Worm (Caenorhabditis elegans) whole organism, L1 larva: ENCODE data around the gene C07H6.2.

Experiments
- C04F5.9 ChIP-seq: sonication (generic microtip); optimal IDR thresholded peaks from 2 replicates; lab custom pipeline; 2016; ENCODE audit warnings: missing genetic modification characterization, missing compliant biosample characterization
- C16A3.4 ChIP-seq: fragments of 150-350 bp; optimal IDR thresholded peaks from 2 replicates; lab custom pipeline; 2014; ENCODE audit warnings: missing biosample characterization, missing genetic modification characterization
- C34B4.2 ChIP-seq: sonication (generic microtip); optimal IDR thresholded peaks from 2 replicates; lab custom pipeline; 2017; ENCODE audit warnings: mild to moderate bottlenecking, missing genetic modification characterization, missing compliant biosample characterization
- F16B12.6 ChIP-seq: fragments of 150-350 bp; optimal IDR thresholded peaks from 2 replicates; lab custom pipeline; 2014; ENCODE audit warnings: missing biosample characterization, missing genetic modification characterization
- aha-1 ChIP-seq: fragments of 150-350 bp; optimal IDR thresholded peaks from 2 replicates; lab custom pipeline; 2014; ENCODE audit warnings: missing biosample characterization, missing genetic modification characterization
- aly-2 ChIP-seq: fragments of 150-350 bp; optimal IDR thresholded peaks from 2 replicates; lab custom pipeline; 2014; ENCODE audit warnings: missing biosample characterization, missing genetic modification characterization
- blmp-1 ChIP-seq: fragments of 150-350 bp; optimal IDR thresholded peaks from 2 replicates; lab custom pipeline; 2014; ENCODE audit warnings: missing biosample characterization, missing genetic modification characterization
- ceh-63 ChIP-seq: fragments of 200-800 bp; sonication (Bioruptor generic); optimal IDR thresholded peaks from 2 replicates; lab custom pipeline; 2018; ENCODE audit warnings: mild to moderate bottlenecking, missing genetic modification characterization, missing compliant biosample characterization
- ceh-90 ChIP-seq: sonication (generic microtip); optimal IDR thresholded peaks from 2 replicates; lab custom pipeline; 2016; ENCODE audit warnings: missing genetic modification characterization, missing compliant biosample characterization
- dpl-1 ChIP-seq, 3 experiments: fragments of 150-350 bp in 2 of 3; sonication (generic microtip) in 1 of 3; optimal IDR thresholded peaks; 2 replicates each; lab custom pipeline; 2014 to 2017; ENCODE audit warnings: missing biosample characterization in 3 of 3, missing genetic modification characterization in 3 of 3, missing genetic modification reagents in 3 of 3
- egl-27 ChIP-seq, 2 experiments: fragments of 150-350 bp in 1 of 2; sonication (generic microtip); optimal IDR thresholded peaks; 3 replicates each; lab custom pipeline; 2017 to 2018; ENCODE audit warnings: missing biosample characterization in 2 of 2, missing genetic modification characterization in 2 of 2, missing genetic modification reagents in 2 of 2
- elt-3 ChIP-seq, 6 experiments: fragments of 150-350 bp in 1 of 6; sonication (generic microtip); optimal IDR thresholded peaks; 2 replicates each; lab custom pipeline; 2017 to 2018; ENCODE audit warnings: missing biosample characterization in 6 of 6, missing genetic modification characterization in 6 of 6, inconsistent platforms in 1 of 6
- ets-5 ChIP-seq: fragments of 200-800 bp; sonication (Bioruptor generic); IDR thresholded peaks from 2 replicates; pipeline ENCODE4 v1.3.6; 2022; ENCODE audit warnings: missing genetic modification characterization, missing compliant biosample characterization
- grh-1 ChIP-seq: fragments of 200-800 bp; sonication (Bioruptor generic); IDR thresholded peaks from 2 replicates; pipeline ENCODE4 v1.3.6; 2022; ENCODE audit warnings: missing genetic modification reagents, missing genetic modification characterization, missing compliant biosample characterization
- hlh-17 ChIP-seq: fragments of 200-800 bp; sonication (Bioruptor generic); optimal IDR thresholded peaks from 2 replicates; lab custom pipeline; 2018; ENCODE audit warnings: missing genetic modification characterization, mild to moderate bottlenecking, missing compliant biosample characterization, moderate library complexity, borderline replicate concordance
- hlh-4 ChIP-seq: sonication (generic microtip); optimal IDR thresholded peaks from 2 replicates; lab custom pipeline; 2016; ENCODE audit warnings: mild to moderate bottlenecking, missing genetic modification characterization, missing compliant biosample characterization
- hpl-2 ChIP-seq: fragments of 150-350 bp; optimal IDR thresholded peaks from 2 replicates; lab custom pipeline; 2014; ENCODE audit warnings: missing biosample characterization, missing genetic modification reagents, missing genetic modification characterization
- isw-1 ChIP-seq: fragments of 200-800 bp; sonication (Bioruptor generic); IDR thresholded peaks from 2 replicates; pipeline ENCODE4 v1.3.6; 2022; ENCODE audit warnings: missing genetic modification characterization, missing compliant biosample characterization
- jun-1 ChIP-seq: fragments of 150-350 bp; optimal IDR thresholded peaks from 2 replicates; lab custom pipeline; 2014; ENCODE audit warnings: missing biosample characterization, missing genetic modification reagents, missing genetic modification characterization
- lin-14 ChIP-seq: fragments of 200-800 bp; sonication (Bioruptor generic); optimal IDR thresholded peaks from 2 replicates; lab custom pipeline; 2018; ENCODE audit warnings: mild to moderate bottlenecking, missing genetic modification characterization, moderate library complexity, missing compliant biosample characterization
- lin-15B ChIP-seq: fragments of 150-350 bp; sonication (generic microtip); optimal IDR thresholded peaks from 3 replicates; lab custom pipeline; 2014; ENCODE audit warnings: missing biosample characterization, missing genetic modification characterization
- lin-39 ChIP-seq: fragments of 150-350 bp; optimal IDR thresholded peaks from 2 replicates; lab custom pipeline; 2014; ENCODE audit warnings: missing biosample characterization, missing genetic modification reagents, missing genetic modification characterization
- mab-9 ChIP-seq: fragments of 200-800 bp; sonication (Bioruptor generic); IDR thresholded peaks from 2 replicates; pipeline ENCODE4 v1.3.6; 2022; ENCODE audit warnings: missing genetic modification reagents, missing genetic modification characterization, missing compliant biosample characterization
- mdl-1 ChIP-seq, 2 experiments: fragments of 150-350 bp; optimal IDR thresholded peaks; 2 replicates each; lab custom pipeline; 2014 to 2017; ENCODE audit warnings: missing biosample characterization in 2 of 2, missing genetic modification characterization in 2 of 2, inconsistent platforms in 1 of 2
- mep-1 ChIP-seq: fragments of 150-350 bp; optimal IDR thresholded peaks from 2 replicates; lab custom pipeline; 2014; ENCODE audit warnings: missing biosample characterization, missing genetic modification characterization
- nhr-11 ChIP-seq: fragments of 150-350 bp; optimal IDR thresholded peaks from 2 replicates; lab custom pipeline; 2014; ENCODE audit warnings: missing biosample characterization, missing genetic modification characterization
- nhr-19 ChIP-seq: fragments of 200-800 bp; sonication (Bioruptor generic); conservative IDR thresholded peaks from 2 replicates; pipeline ENCODE4 v1.3.6; 2022; ENCODE audit warnings: missing genetic modification characterization, missing compliant biosample characterization
- nhr-28 ChIP-seq: fragments of 150-350 bp; optimal IDR thresholded peaks from 2 replicates; lab custom pipeline; 2014; ENCODE audit warnings: missing biosample characterization, missing genetic modification characterization
- nhr-76 ChIP-seq: sonication (generic microtip); optimal IDR thresholded peaks from 2 replicates; lab custom pipeline; 2017; ENCODE audit warnings: missing biosample characterization, missing genetic modification characterization
- nhr-84 ChIP-seq: sonication (generic microtip); optimal IDR thresholded peaks from 2 replicates; lab custom pipeline; 2017; ENCODE audit warnings: missing biosample characterization, missing genetic modification characterization
- nhr-85 ChIP-seq: sonication (generic microtip); peaks from one replicate; lab custom pipeline; 2016; ENCODE audit warnings: missing genetic modification characterization, inconsistent platforms, missing compliant biosample characterization
- pag-3 ChIP-seq: sonication (generic microtip); optimal IDR thresholded peaks from 2 replicates; lab custom pipeline; 2017; ENCODE audit warnings: missing genetic modification characterization, mild to moderate bottlenecking, missing compliant biosample characterization, antibody characterized with exemption, borderline replicate concordance; ENCODE audit not compliant: insufficient read depth
- pax-3 ChIP-seq: fragments of 200-800 bp; sonication (Bioruptor generic); optimal IDR thresholded peaks from 2 replicates; lab custom pipeline; 2018; ENCODE audit warnings: mild to moderate bottlenecking, missing genetic modification characterization, moderate library complexity, missing compliant biosample characterization
- rnt-1 ChIP-seq: sonication (generic microtip); optimal IDR thresholded peaks from 2 replicates; lab custom pipeline; 2016; ENCODE audit warnings: mild to moderate bottlenecking, missing genetic modification characterization, moderate library complexity, missing compliant biosample characterization
- snu-23 ChIP-seq: sonication (generic microtip); optimal IDR thresholded peaks from 2 replicates; lab custom pipeline; 2016; ENCODE audit warnings: missing genetic modification characterization, missing compliant biosample characterization
- sox-4 ChIP-seq: sonication (generic microtip); optimal IDR thresholded peaks from 2 replicates; lab custom pipeline; 2016; ENCODE audit warnings: missing genetic modification characterization, missing compliant biosample characterization
- sptf-1 ChIP-seq: fragments of 150-350 bp; optimal IDR thresholded peaks from 2 replicates; lab custom pipeline; 2014; ENCODE audit warnings: missing biosample characterization, missing genetic modification characterization
- sup-37 ChIP-seq: fragments of 200-800 bp; sonication (Bioruptor generic); optimal IDR thresholded peaks from 2 replicates; lab custom pipeline; 2018; ENCODE audit warnings: mild to moderate bottlenecking, missing genetic modification characterization, missing compliant biosample characterization
- swsn-7 ChIP-seq: sonication (generic microtip); optimal IDR thresholded peaks from 2 replicates; lab custom pipeline; 2016; ENCODE audit warnings: missing genetic modification characterization, missing compliant biosample characterization
- tbx-2 ChIP-seq: sonication (generic microtip); optimal IDR thresholded peaks from 2 replicates; lab custom pipeline; 2016; ENCODE audit warnings: missing genetic modification characterization, missing compliant biosample characterization
- tlp-1 ChIP-seq: fragments of 150-350 bp; optimal IDR thresholded peaks from 2 replicates; lab custom pipeline; 2014; ENCODE audit warnings: missing biosample characterization, missing genetic modification characterization
- unc-62 ChIP-seq: fragments of 150-350 bp; optimal IDR thresholded peaks from 2 replicates; lab custom pipeline; 2014; ENCODE audit warnings: missing biosample characterization, missing genetic modification reagents, missing genetic modification characterization
- unc-86 ChIP-seq: sonication (generic microtip); optimal IDR thresholded peaks from 2 replicates; lab custom pipeline; 2016; ENCODE audit warnings: missing genetic modification characterization, missing compliant biosample characterization
- unc-98 ChIP-seq: fragments of 200-800 bp; sonication (Bioruptor generic); IDR thresholded peaks from 2 replicates; pipeline ENCODE4 v1.3.6; 2022; ENCODE audit warnings: missing genetic modification characterization, missing compliant biosample characterization
- xbp-1 ChIP-seq: sonication (generic microtip); optimal IDR thresholded peaks from 2 replicates; lab custom pipeline; 2016; ENCODE audit warnings: missing genetic modification characterization, missing compliant biosample characterization
- zag-1 ChIP-seq: fragments of 150-350 bp; optimal IDR thresholded peaks from 2 replicates; lab custom pipeline; 2014; ENCODE audit warnings: missing biosample characterization, missing genetic modification characterization
- ztf-4 ChIP-seq: fragments of 150-350 bp; optimal IDR thresholded peaks from 2 replicates; lab custom pipeline; 2014; ENCODE audit warnings: missing biosample characterization, missing genetic modification characterization

C07H6.2 gene

DNA sequence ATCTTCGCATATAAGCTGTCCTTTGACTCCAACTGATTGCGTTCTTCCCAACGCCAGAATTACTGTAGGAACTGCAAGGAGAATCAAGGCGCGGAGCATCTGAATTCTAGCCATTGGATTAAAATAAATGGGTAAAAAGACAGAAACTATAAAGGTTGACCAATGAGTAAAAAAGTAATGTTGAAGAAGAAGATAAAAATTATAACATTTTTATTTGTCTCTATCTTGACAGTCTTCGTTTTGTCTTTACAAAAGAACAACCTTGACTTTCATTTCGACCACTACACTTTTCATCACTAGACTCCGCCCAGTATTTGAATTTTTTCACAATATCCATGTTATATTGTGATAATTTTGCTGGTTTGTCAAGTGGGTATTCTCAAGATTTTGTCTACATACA is 44.4 kb downstream of the C07H6.2 start, which contains the start of gene ttr-8:
ttr-8 (minus strand) TSS at position 101 of the 400 bp plus-strand sequence.
- TF ChIP-seq grh-1 = no peak
- no peak for TF ChIP-seq jun-1
- TF ChIP-seq C04F5.9 (tag; lab: Kevin White, UChicago) = no peak
- no peak for TF ChIP-seq unc-98 (GFP tag; lab: Robert Waterston, UW)
- TF ChIP-seq snu-23 (GFP tag; lab: Kevin White, UChicago) = no peak
- no peak for TF ChIP-seq nhr-11 (tag; lab: Kevin White, UChicago)
- no peak for TF ChIP-seq lin-39 (tag; lab: Kevin White, UChicago)
- TF ChIP-seq C34B4.2 (tag; lab: Kevin White, UChicago) = no peak
- TF ChIP-seq aha-1 (tag; lab: Kevin White, UChicago) = no peak
- TF ChIP-seq lin-14 (GFP tag; lab: Kevin White, UChicago) = no peak
- no peak for TF ChIP-seq C16A3.4 (tag; lab: Kevin White, UChicago)
- no peak for TF ChIP-seq tlp-1
- TF ChIP-seq elt-3 (tag; optimal IDR thresholded peaks at IDR 0.05; lab: Kevin White, UChicago) = no peak
- TF ChIP-seq blmp-1 (tag; lab: Kevin White, UChicago) = no peak
- no peak for TF ChIP-seq sup-37 (GFP tag; lab: Kevin White, UChicago)

DNA sequence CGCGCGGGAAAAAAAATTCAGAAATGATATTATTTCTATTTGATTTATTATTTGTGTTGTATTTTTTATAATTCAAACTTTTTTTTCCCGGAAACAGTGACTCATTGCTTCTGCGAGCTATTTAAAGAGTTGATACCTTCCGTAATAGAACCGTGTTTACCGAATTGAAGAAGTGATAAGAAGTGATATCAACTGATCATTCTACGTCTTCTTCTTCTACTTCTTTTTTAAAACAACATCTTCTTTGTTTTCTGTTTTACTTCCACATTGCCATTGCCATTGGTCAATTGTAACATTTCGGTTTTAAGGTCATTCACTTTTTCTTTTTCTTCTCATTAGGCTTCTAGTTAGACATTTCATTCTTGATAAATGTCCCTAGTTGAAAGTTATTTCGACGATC is 45.3 kb downstream of the C07H6.2 start, which contains the start of gene ttr-32:
ttr-32 (plus strand) TSS at position 314 of the 400 bp plus-strand sequence.
- TF ChIP-seq nhr-84 (tag; lab: Kevin White, UChicago) (no peak), nhr-85 (peak; percentile 60), pag-3 (tag; lab: Kevin White, UChicago) (peak; percentile 6), elt-3 (tag; optimal IDR thresholded peaks at IDR 0.05; lab: Kevin White, UChicago) (peak in 2 of 6 experiments; percentile 28 to 60), lin-14 (GFP tag; lab: Kevin White, UChicago) (peak; percentile 28)

DNA sequence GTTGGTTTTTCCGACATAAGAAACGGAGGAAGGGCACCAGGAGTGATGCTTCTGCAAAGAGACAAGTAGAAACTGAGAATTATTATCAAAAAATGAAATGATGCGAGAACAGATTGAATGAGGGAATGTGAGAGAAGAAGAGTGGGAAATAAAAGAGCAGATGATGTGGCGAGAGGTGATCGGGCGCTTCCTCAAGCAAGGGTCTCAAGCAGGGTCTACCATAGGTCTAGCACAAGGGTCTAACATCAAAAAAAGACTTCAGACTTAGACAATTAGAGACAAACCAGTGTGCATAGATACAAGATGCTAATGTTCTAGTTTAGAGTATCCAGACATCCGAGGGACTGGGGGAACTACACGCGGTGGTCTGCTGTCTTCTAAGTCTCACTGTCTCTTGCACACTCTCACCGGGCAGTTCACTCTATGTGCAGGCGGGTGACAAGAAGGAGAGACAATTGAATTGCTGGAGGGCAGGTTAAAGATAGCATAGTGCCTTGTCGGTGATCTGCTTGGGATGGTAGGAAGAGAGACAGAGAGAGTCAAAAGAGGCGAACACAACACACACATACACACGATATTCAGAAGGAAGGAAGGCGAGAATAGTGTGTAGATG is 49.4 kb downstream of the C07H6.2 start, which contains the start of gene R13A5.7:
R13A5.7 (minus strand) TSS at position 51 of the 613 bp plus-strand sequence.
- TF ChIP-seq ceh-90 (tag; lab: Kevin White, UChicago) = no peak
- peak; percentile 32 for TF ChIP-seq ztf-4 (tag; lab: Kevin White, UChicago)
- no peak for TF ChIP-seq aly-2 (tag; lab: Kevin White, UChicago)
- TF ChIP-seq sup-37 (GFP tag; lab: Kevin White, UChicago) = no peak
- no peak for TF ChIP-seq nhr-28 (tag; lab: Kevin White, UChicago)
- TF ChIP-seq egl-27 (tag; optimal IDR thresholded peaks at IDR 0.05; lab: Kevin White, UChicago) = peak; percentile 25 to 61
- TF ChIP-seq grh-1 = no peak
- TF ChIP-seq C04F5.9 (tag; lab: Kevin White, UChicago) = peak; percentile 4
- no peak for TF ChIP-seq unc-62 (GFP tag; lab: Kevin White, UChicago)
- TF ChIP-seq zag-1 (tag; lab: Kevin White, UChicago) = no peak
- peak; percentile 83 for TF ChIP-seq swsn-7
- TF ChIP-seq dpl-1 (GFP tag; optimal IDR thresholded peaks at IDR 0.05; lab: Kevin White, UChicago) = peak; percentile 38 to 62 (median 43)
- no peak for TF ChIP-seq ets-5 (GFP tag; lab: Robert Waterston, UW)
- no peak for TF ChIP-seq hlh-17 (GFP tag; lab: Kevin White, UChicago)
- TF ChIP-seq rnt-1 (tag; lab: Kevin White, UChicago) = peak; percentile 76
- TF ChIP-seq hpl-2 (GFP tag; lab: Kevin White, UChicago) = no peak
- TF ChIP-seq C16A3.4 (tag; lab: Kevin White, UChicago) = peak; percentile 33
- peak; percentile 73 for TF ChIP-seq unc-86 (tag; lab: Kevin White, UChicago)
- peak; percentile 73 for TF ChIP-seq nhr-19 (GFP tag; lab: Robert Waterston, UW)
- peak; percentile 57 for TF ChIP-seq F16B12.6 (tag; lab: Kevin White, UChicago)
- peak; percentile 48 for TF ChIP-seq pax-3
- TF ChIP-seq mab-9 (GFP tag; lab: Robert Waterston, UW) = peak; percentile 57; the same call in 1 of the 2 replicates
- TF ChIP-seq lin-15B = peak; percentile 31
- TF ChIP-seq tlp-1 = no peak
- TF ChIP-seq hlh-4 = no peak
- no peak for TF ChIP-seq ceh-63
- no peak for TF ChIP-seq nhr-76 (tag; lab: Kevin White, UChicago)
- TF ChIP-seq tbx-2 (tag; lab: Kevin White, UChicago) = peak; percentile 77
- TF ChIP-seq sox-4 (tag; lab: Kevin White, UChicago) = peak; percentile 10
- peak; percentile 85 for TF ChIP-seq xbp-1 (tag; lab: Kevin White, UChicago)
- TF ChIP-seq jun-1 = peak; percentile 75
- TF ChIP-seq mep-1 (tag; lab: Kevin White, UChicago) = peak; percentile 84
- no peak for TF ChIP-seq unc-98 (GFP tag; lab: Robert Waterston, UW)
- TF ChIP-seq sptf-1 (tag; lab: Kevin White, UChicago) = no peak
- peak in 1 of 2 experiments; percentile 89 for TF ChIP-seq mdl-1 (tag; optimal IDR thresholded peaks at IDR 0.05; lab: Kevin White, UChicago)
- peak; percentile 38 for TF ChIP-seq isw-1 (GFP tag; lab: Robert Waterston, UW)
- TF ChIP-seq nhr-84 (tag; lab: Kevin White, UChicago) = no peak
